Worm (Caenorhabditis elegans) whole organism, L4 larva: Measurements from ENCODE around the gene cka-1.
"Not testable (repeated sequence)": the region's sequence is repeated elsewhere in the genome, so short reads cannot be mapped to it uniquely, and the experiment has no call there.

Experiments
- pha-4 ChIP-seq, 2 experiments: fragments of 150-350 bp in 1 of 2; fragments of 200-800 bp in 1 of 2; sonication (Bioruptor generic) in 1 of 2; IDR thresholded peaks in 1 of 2; optimal IDR thresholded peaks in 1 of 2; 2 replicates each; pipeline versions ENCODE4 v1.3.6 to Lab custom; 2014 to 2022; ENCODE audit warnings: missing genetic modification characterization in 2 of 2, missing genetic modification reagents in 2 of 2, missing biosample characterization in 1 of 2, missing compliant biosample characterization in 1 of 2
- snpc-4 ChIP-seq: fragments of 150-350 bp; optimal IDR thresholded peaks from 2 replicates; lab custom pipeline; 2014; ENCODE audit warnings: missing biosample characterization, missing genetic modification characterization

DNA sequence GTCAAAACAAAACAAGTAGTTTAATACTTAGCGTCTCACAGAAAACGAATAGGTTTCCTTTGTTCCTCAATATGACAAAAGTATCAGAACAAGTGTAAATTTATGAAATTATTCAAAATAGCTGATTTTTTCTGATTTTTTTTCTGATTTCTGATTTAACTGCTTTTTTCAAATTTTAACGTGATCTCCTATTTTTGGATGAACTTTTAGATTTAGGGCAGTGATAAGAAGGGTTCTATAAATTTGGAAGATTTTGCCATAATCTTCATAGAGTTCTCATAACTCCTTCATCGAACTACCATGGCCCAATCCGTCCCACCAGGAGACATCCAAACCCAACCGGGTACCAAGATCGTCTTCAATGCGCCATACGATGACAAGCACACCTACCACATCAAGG is 32.3 kb upstream of the cka-1 start, which contains the start of gene msp-78:
- TF ChIP-seq pha-4 (GFP tag; IDR thresholded peaks at IDR 0.05; lab: Robert Waterston, UW); pha-4 (tag; optimal IDR thresholded peaks at IDR 0.05; lab: Kevin White, UChicago); snpc-4 (tag; lab: Kevin White, UChicago): not testable (repeated sequence)
